Fruit fly (Drosophila melanogaster): Measurements from ENCODE around the gene Ir68a.

Ir68a gene

dm6 chr3L:11195275-11195674 is 40.7 kb downstream of the Ir68a start (continued):
- TF ChIP-seq CG10543 (GFP tag; optimal IDR thresholded peaks at IDR 0.05) (peak; percentile 10), Mad (GFP tag; optimal IDR thresholded peaks at IDR 0.05) (no peak), ERR (GFP tag; optimal IDR thresholded peaks at IDR 0.05) (no peak), tll (GFP tag; optimal IDR thresholded peaks at IDR 0.05) (peak in 1 of 2 experiments; percentile 0), CG2199 (GFP tag; IDR thresholded peaks at IDR 0.05) (0 out of 3 replicates have a peak, but pooled peaks have one; percentile 15), CG33557 (GFP tag; optimal IDR thresholded peaks at IDR 0.05) (no peak), Bgb (GFP tag; IDR thresholded peaks at IDR 0.05; ENCODE audit: partially characterized antibody) (no peak), twi (tag; optimal IDR thresholded peaks at IDR 0.05) (peak; percentile 62), CG4424 (GFP tag; optimal IDR thresholded peaks at IDR 0.05) (no peak), D19A (tag; optimal IDR thresholded peaks at IDR 0.05) (no peak), CG7745 (tag; optimal IDR thresholded peaks at IDR 0.05) (no peak), CG5180 (GFP tag; optimal IDR thresholded peaks at IDR 0.05) (peak; percentile 19), amos (GFP tag; IDR thresholded peaks at IDR 0.05; ENCODE audit: partially characterized antibody) (no peak), Hr39 (optimal IDR thresholded peaks at IDR 0.05) (peak; percentile 69), crol (GFP tag; IDR thresholded peaks at IDR 0.05) (peak; percentile 83), jumu (GFP tag; optimal IDR thresholded peaks at IDR 0.05) (no peak), CG18599 (GFP tag; optimal IDR thresholded peaks at IDR 0.05) (no peak), chif (GFP tag; optimal IDR thresholded peaks at IDR 0.05) (no peak), Xrp1 (GFP tag; IDR thresholded peaks at IDR 0.05) (peak; percentile 11; the same call in 1 of the 2 replicates), otp (GFP tag; IDR thresholded peaks at IDR 0.05) (0 out of 3 replicates have a peak, but pooled peaks have one; percentile 6), Chrac-16 (GFP tag; optimal IDR thresholded peaks at IDR 0.05) (no peak), aop (GFP tag; IDR thresholded peaks at IDR 0.05) (0 out of 2 replicates have a peak, but pooled peaks have one; percentile 5), CG4328 (GFP tag; optimal IDR thresholded peaks at IDR 0.05) (no peak), insv (GFP tag; optimal IDR thresholded peaks at IDR 0.05) (no peak)

- no peak for TF ChIP-seq zf30C (GFP tag; optimal IDR thresholded peaks at IDR 0.05)
- no peak for TF ChIP-seq E2f1 (GFP tag; IDR thresholded peaks at IDR 0.05)
- 0 out of 2 replicates have a peak, but pooled peaks have one; percentile 7 for TF ChIP-seq CG11247 (GFP tag; IDR thresholded peaks at IDR 0.05)
- no peak for TF ChIP-seq CG6854 (GFP tag; optimal IDR thresholded peaks at IDR 0.05)
- peak; percentile 15 for TF ChIP-seq CG6813 (GFP tag; optimal IDR thresholded peaks at IDR 0.05)
- peak; percentile 26 for TF ChIP-seq CG12769 (tag; optimal IDR thresholded peaks at IDR 0.05)
- TF ChIP-seq Hmr (GFP tag; optimal IDR thresholded peaks at IDR 0.05) = peak; percentile 45
- TF ChIP-seq CG2678 (tag; optimal IDR thresholded peaks at IDR 0.05) = peak; percentile 19
- peak; percentile 21 for TF ChIP-seq scrt (GFP tag; optimal IDR thresholded peaks at IDR 0.05)
- TF ChIP-seq HHEX (GFP tag; optimal IDR thresholded peaks at IDR 0.05) = peak; percentile 2
- peak; percentile 12 for TF ChIP-seq CG18599 (GFP tag; optimal IDR thresholded peaks at IDR 0.05)
- no peak for TF ChIP-seq cad (GFP tag; optimal IDR thresholded peaks at IDR 0.05)
- TF ChIP-seq Med (GFP tag) = peak; percentile 55
- peak; percentile 29 for TF ChIP-seq CG3281 (GFP tag; optimal IDR thresholded peaks at IDR 0.05)
- peak; percentile 19 for TF ChIP-seq CG15514 (GFP tag; optimal IDR thresholded peaks at IDR 0.05)
- peak; percentile 24 for TF ChIP-seq PHDP (tag; optimal IDR thresholded peaks at IDR 0.05)
- TF ChIP-seq Fer1 (GFP tag; optimal IDR thresholded peaks at IDR 0.05) = peak; percentile 31
- TF ChIP-seq CG6689 (GFP tag; IDR thresholded peaks at IDR 0.05) = no peak
- no peak for TF ChIP-seq CG8290 (GFP tag; optimal IDR thresholded peaks at IDR 0.05)
- TF ChIP-seq CG8290 (tag; optimal IDR thresholded peaks at IDR 0.05) = peak in 1 of 2 experiments; percentile 42
- TF ChIP-seq lab (GFP tag; optimal IDR thresholded peaks at IDR 0.05) = peak; percentile 56
- TF ChIP-seq ATbp (GFP tag; optimal IDR thresholded peaks at IDR 0.05) = peak; percentile 10
- no peak for TF ChIP-seq CG7963 (GFP tag; IDR thresholded peaks at IDR 0.05; ENCODE audit: partially characterized antibody)
- peak; percentile 22 for TF ChIP-seq CG12071 (GFP tag; optimal IDR thresholded peaks at IDR 0.05)
- TF ChIP-seq sens (GFP tag) = peak; percentile 46
- TF ChIP-seq Meics (GFP tag; optimal IDR thresholded peaks at IDR 0.05) = peak; percentile 35
These were observed 46.0 kb downstream of the Ir68a start for dm6 chr3L:11190022-11190421.

Measured in whole organism, embryonic.